Fruit fly (Drosophila melanogaster) whole organism, embryonic: ENCODE results near the gene CG5697.

Experiments used
- B-H1 ChIP-seq: fragments of 200-800 bp; sonication (Bioruptor generic); IDR thresholded peaks from 3 replicates; pipeline ENCODE4 v1.3.6; 2022; ENCODE audit warnings: missing biosample characterization, missing genetic modification characterization
- CG1024 ChIP-seq: fragments of 200-800 bp; sonication (Bioruptor generic); IDR thresholded peaks from 2 replicates; pipeline ENCODE4 v1.3.6; 2022; ENCODE audit warnings: missing biosample characterization, missing genetic modification characterization
- CG13894 ChIP-seq: fragments of 200-800 bp; sonication (Bioruptor generic); optimal IDR thresholded peaks from 3 replicates; lab custom pipeline; 2018; ENCODE audit warnings: missing biosample characterization, mild to moderate bottlenecking, missing genetic modification characterization, moderate library complexity
- Gsc ChIP-seq: fragments of 200-800 bp; sonication (Bioruptor generic); IDR thresholded peaks from 2 replicates; pipeline ENCODE4 v1.3.6; 2022; ENCODE audit warnings: missing biosample characterization, missing genetic modification characterization
- Max ChIP-seq: fragments of 200-800 bp; sonication (Bioruptor generic); optimal IDR thresholded peaks from 2 replicates; lab custom pipeline; 2016; ENCODE audit warnings: missing biosample characterization, mild to moderate bottlenecking, missing genetic modification characterization
- bigmax ChIP-seq: fragments of 200-800 bp; sonication (Bioruptor generic); optimal IDR thresholded peaks from 2 replicates; lab custom pipeline; 2018; ENCODE audit warnings: missing biosample characterization, mild to moderate bottlenecking, missing genetic modification characterization
- salm ChIP-seq: fragments of 200-800 bp; sonication (Bioruptor generic); optimal IDR thresholded peaks from 2 replicates; lab custom pipeline; 2018; ENCODE audit warnings: missing biosample characterization, mild to moderate bottlenecking, missing genetic modification characterization
- slou ChIP-seq: fragments of 200-800 bp; sonication (Bioruptor generic); optimal IDR thresholded peaks from 3 replicates; lab custom pipeline; 2016; ENCODE audit warnings: missing biosample characterization, missing genetic modification characterization
- trem ChIP-seq: fragments of 200-800 bp; optimal IDR thresholded peaks from 3 replicates; lab custom pipeline; 2019; ENCODE audit warnings: missing biosample characterization, mild to moderate bottlenecking, missing genetic modification characterization, moderate library complexity
- usp ChIP-seq: fragments of >200 bp; optimal IDR thresholded peaks from 2 replicates; lab custom pipeline; 2017; ENCODE audit warnings: missing biosample characterization, missing genetic modification characterization

DNA sequence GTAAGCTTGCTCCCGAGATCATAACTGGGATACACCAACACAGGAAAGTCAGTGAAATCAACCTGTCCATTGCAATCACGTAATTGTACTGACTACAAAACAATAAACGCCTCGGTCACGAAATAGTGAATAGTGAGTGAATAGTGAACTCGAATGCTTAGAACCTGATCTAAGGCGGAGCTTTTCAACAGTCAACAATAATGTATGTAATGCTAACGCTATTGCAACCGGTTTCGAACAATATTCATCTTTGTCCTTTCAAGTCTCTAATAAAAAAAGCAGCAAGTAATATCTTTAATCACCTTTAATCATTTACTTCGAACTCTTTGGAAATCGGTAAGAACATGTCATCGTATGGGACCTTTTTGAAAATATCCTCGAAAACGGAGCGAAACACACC, 30.0 kb downstream of the CG5697 start, which contains the start of gene CG31189:
- no peak for TF ChIP-seq CG1024
- no peak for TF ChIP-seq slou (GFP tag; lab: Kevin White, UChicago)
- no peak for TF ChIP-seq Gsc (GFP tag; lab: Robert Waterston, UW)
- TF ChIP-seq usp (GFP tag; lab: Kevin White, UChicago): no peak
- no peak for TF ChIP-seq CG13894 (tag; lab: Kevin White, UChicago)
- no peak for TF ChIP-seq bigmax (GFP tag; lab: Kevin White, UChicago)
- TF ChIP-seq Max (GFP tag; lab: Kevin White, UChicago): no peak
- TF ChIP-seq salm (tag; lab: Kevin White, UChicago): no peak
- no peak for TF ChIP-seq B-H1 (GFP tag; lab: Robert Waterston, UW)
- TF ChIP-seq trem: no peak
